Fruit fly (Drosophila melanogaster) S2 (cell line): ENCODE results near the gene CG9173.

Experiments used
- CG8478 ChIP-seq: fragments of >200 bp; optimal IDR thresholded peaks from 2 replicates; lab custom pipeline; 2018
- CTCF ChIP-seq, 2 experiments: fragments of >200 bp; optimal IDR thresholded peaks; 2 replicates each; lab custom pipeline; 2018

DNA sequence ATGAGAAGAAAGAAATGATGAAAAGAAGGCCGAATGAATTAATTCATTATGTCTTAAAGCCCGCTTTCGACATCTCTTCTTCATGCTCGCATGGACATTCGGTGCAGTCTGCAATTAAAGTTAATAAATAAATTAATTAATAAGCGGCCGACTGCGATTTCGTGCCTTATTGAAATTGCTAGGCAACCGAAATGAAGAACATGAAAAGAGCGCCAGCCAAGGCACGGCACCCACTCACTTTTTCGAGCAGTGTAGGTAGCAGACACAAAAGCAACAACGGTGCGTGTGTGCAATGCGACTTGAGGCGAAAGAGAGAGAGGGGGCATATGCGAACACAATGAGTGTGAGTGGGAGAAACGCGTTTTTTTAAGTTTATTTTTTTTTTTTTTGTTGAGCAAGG lies 41.2 kb upstream of the CG9173 start:
- no peak for TF ChIP-seq CG8478 (lab: Kevin White, UChicago)
- TF ChIP-seq CTCF (optimal IDR thresholded peaks at IDR 0.05; lab: Kevin White, UChicago): no peak
